Worm (Caenorhabditis elegans) whole organism, L1 larva: Measurements from ENCODE around the gene sqd-1.

ENCODE experiments used
- aha-1 ChIP-seq: fragments of 150-350 bp; optimal IDR thresholded peaks from 2 replicates; lab custom pipeline; 2014; ENCODE audit warnings: missing biosample characterization, missing genetic modification characterization
- ceh-90 ChIP-seq: sonication (generic microtip); optimal IDR thresholded peaks from 2 replicates; lab custom pipeline; 2016; ENCODE audit warnings: missing genetic modification characterization, missing compliant biosample characterization
- fos-1 ChIP-seq: fragments of 150-350 bp; optimal IDR thresholded peaks from 2 replicates; lab custom pipeline; 2014; ENCODE audit warnings: missing biosample characterization, missing genetic modification characterization
- lin-13 ChIP-seq: fragments of 150-350 bp; optimal IDR thresholded peaks from 2 replicates; lab custom pipeline; 2014; ENCODE audit warnings: missing biosample characterization, missing genetic modification reagents, missing genetic modification characterization
- nhr-11 ChIP-seq: fragments of 150-350 bp; optimal IDR thresholded peaks from 2 replicates; lab custom pipeline; 2014; ENCODE audit warnings: missing biosample characterization, missing genetic modification characterization
- nhr-19 ChIP-seq: fragments of 200-800 bp; sonication (Bioruptor generic); conservative IDR thresholded peaks from 2 replicates; pipeline ENCODE4 v1.3.6; 2022; ENCODE audit warnings: missing genetic modification characterization, missing compliant biosample characterization
- pax-3 ChIP-seq: fragments of 200-800 bp; sonication (Bioruptor generic); optimal IDR thresholded peaks from 2 replicates; lab custom pipeline; 2018; ENCODE audit warnings: mild to moderate bottlenecking, missing genetic modification characterization, moderate library complexity, missing compliant biosample characterization
- rnt-1 ChIP-seq: sonication (generic microtip); optimal IDR thresholded peaks from 2 replicates; lab custom pipeline; 2016; ENCODE audit warnings: mild to moderate bottlenecking, missing genetic modification characterization, moderate library complexity, missing compliant biosample characterization
- sptf-1 ChIP-seq: fragments of 150-350 bp; optimal IDR thresholded peaks from 2 replicates; lab custom pipeline; 2014; ENCODE audit warnings: missing biosample characterization, missing genetic modification characterization
- unc-98 ChIP-seq: fragments of 200-800 bp; sonication (Bioruptor generic); IDR thresholded peaks from 2 replicates; pipeline ENCODE4 v1.3.6; 2022; ENCODE audit warnings: missing genetic modification characterization, missing compliant biosample characterization

DNA sequence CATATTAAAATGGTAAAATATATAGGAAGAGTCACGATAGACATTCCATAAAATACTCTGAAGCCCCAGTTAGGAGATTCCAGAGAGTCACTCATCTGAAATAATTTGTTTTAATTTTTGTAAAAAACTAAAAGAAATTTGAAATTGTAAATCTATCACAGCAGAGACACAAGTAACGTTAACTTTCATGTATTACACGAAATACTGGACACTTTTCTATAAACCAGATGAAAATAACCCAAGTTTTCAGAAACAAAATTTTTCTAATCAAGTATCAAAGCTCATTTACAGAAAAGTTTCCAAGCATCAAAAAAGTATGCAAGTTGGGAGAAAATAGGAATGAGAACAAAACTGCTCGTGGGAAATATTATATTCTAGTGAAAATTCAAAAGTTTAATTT, 25.7 kb upstream of the sqd-1 start, which contains the start of gene srv-27:
- TF ChIP-seq fos-1 (tag; lab: Kevin White, UChicago) (no peak), nhr-19 (no peak), pax-3 (tag; lab: Kevin White, UChicago) (no peak), ceh-90 (tag; lab: Kevin White, UChicago) (no peak), lin-13 (no peak), sptf-1 (tag; lab: Kevin White, UChicago) (no peak), nhr-11 (tag; lab: Kevin White, UChicago) (no peak), unc-98 (GFP tag; lab: Robert Waterston, UW) (no peak), aha-1 (tag; lab: Kevin White, UChicago) (no peak), rnt-1 (no peak)
